Fruit fly (Drosophila melanogaster) whole organism, embryonic: Measurements from ENCODE around the gene stet.

Source experiments
- Awh ChIP-seq: fragments of 200-800 bp; sonication (Bioruptor generic); IDR thresholded peaks from 2 replicates; pipeline ENCODE4, ENCODE4 v1.3.6; 2022; ENCODE audit warnings: missing biosample characterization, missing genetic modification characterization
- CG10209 ChIP-seq: fragments of 200-800 bp; sonication (Bioruptor generic); optimal IDR thresholded peaks from 3 replicates; lab custom pipeline; 2017; ENCODE audit warnings: missing biosample characterization, mild to moderate bottlenecking, missing genetic modification characterization, missing genetic modification reagents
- CG10979 ChIP-seq: fragments of 200-800 bp; sonication (Bioruptor generic); optimal IDR thresholded peaks from 2 replicates; lab custom pipeline; 2018; ENCODE audit warnings: missing biosample characterization, mild to moderate bottlenecking, missing genetic modification characterization, moderate library complexity
- CG11695 ChIP-seq: fragments of 200-800 bp; sonication (Bioruptor generic); IDR thresholded peaks from 3 replicates; pipeline ENCODE4 v1.3.6; 2022; ENCODE audit warnings: missing biosample characterization, missing genetic modification characterization
- CG15696 ChIP-seq: fragments of 200-800 bp; sonication (Bioruptor generic); optimal IDR thresholded peaks from 2 replicates; lab custom pipeline; 2019; ENCODE audit warnings: missing biosample characterization, mild to moderate bottlenecking, missing genetic modification characterization, moderate library complexity
- CG1647 ChIP-seq: fragments of 200-800 bp; sonication (Bioruptor generic); optimal IDR thresholded peaks from 3 replicates; lab custom pipeline; 2016; ENCODE audit warnings: missing biosample characterization, missing genetic modification characterization
- CG17361 ChIP-seq: fragments of 200-800 bp; sonication (Bioruptor generic); IDR thresholded peaks from 3 replicates; pipeline ENCODE4 v1.3.6; 2022; ENCODE audit warnings: missing biosample characterization, missing genetic modification characterization
- CG2129 ChIP-seq: fragments of 200-800 bp; sonication (Bioruptor generic); IDR thresholded peaks from 2 replicates; pipeline ENCODE4 v1.3.6; 2022; ENCODE audit warnings: missing biosample characterization, missing genetic modification characterization; ENCODE audit not compliant: partially characterized antibody
- CG2678 ChIP-seq: fragments of 200-800 bp; sonication (Bioruptor generic); optimal IDR thresholded peaks from 3 replicates; lab custom pipeline; 2019; ENCODE audit warnings: missing biosample characterization, mild to moderate bottlenecking, missing genetic modification characterization, moderate library complexity
- CG31441 ChIP-seq: fragments of 200-800 bp; sonication (Bioruptor generic); IDR thresholded peaks from 2 replicates; pipeline ENCODE4 v1.3.6; 2022; ENCODE audit warnings: missing biosample characterization, missing genetic modification characterization
- CG32532 ChIP-seq: fragments of 200-800 bp; sonication (Bioruptor generic); IDR thresholded peaks from 2 replicates; pipeline ENCODE4 v1.3.6; 2022; ENCODE audit warnings: missing biosample characterization, missing genetic modification characterization
- CG4360 ChIP-seq: fragments of 200-800 bp; sonication (Bioruptor generic); IDR thresholded peaks from 2 replicates; pipeline ENCODE4 v1.3.6; 2022; ENCODE audit warnings: missing biosample characterization, missing genetic modification characterization
- CG6765 ChIP-seq: fragments of 200-800 bp; sonication (Bioruptor generic); optimal IDR thresholded peaks from 3 replicates; lab custom pipeline; 2017; ENCODE audit warnings: missing biosample characterization, mild to moderate bottlenecking, missing genetic modification characterization
- CG7372 ChIP-seq: fragments of 200-800 bp; sonication (Bioruptor generic); IDR thresholded peaks from 2 replicates; pipeline ENCODE4 v1.3.6; 2022; ENCODE audit warnings: missing biosample characterization, missing genetic modification characterization
- CG7556 ChIP-seq: fragments of 200-800 bp; sonication (Bioruptor generic); optimal IDR thresholded peaks from 2 replicates; lab custom pipeline; 2017; ENCODE audit warnings: missing biosample characterization, mild to moderate bottlenecking, missing genetic modification characterization
- CG7839 ChIP-seq: fragments of 200-800 bp; sonication (Bioruptor generic); optimal IDR thresholded peaks from 3 replicates; lab custom pipeline; 2018; ENCODE audit warnings: missing biosample characterization, mild to moderate bottlenecking, missing genetic modification characterization, moderate library complexity
- CG8944 ChIP-seq: fragments of 200-800 bp; sonication (Bioruptor generic); optimal IDR thresholded peaks from 3 replicates; lab custom pipeline; 2016; ENCODE audit warnings: missing biosample characterization, missing genetic modification characterization
- CG9437 ChIP-seq: fragments of 200-800 bp; sonication (Bioruptor generic); optimal IDR thresholded peaks from 2 replicates; lab custom pipeline; 2018; ENCODE audit warnings: missing biosample characterization, mild to moderate bottlenecking, missing genetic modification characterization
- Chrac-16 ChIP-seq: fragments of 200-800 bp; sonication (Bioruptor generic); optimal IDR thresholded peaks from 3 replicates; lab custom pipeline; 2016; ENCODE audit warnings: missing biosample characterization, missing genetic modification characterization
- CkIIα-i1 ChIP-seq: fragments of 200-800 bp; sonication (Bioruptor generic); IDR thresholded peaks from 2 replicates; pipeline ENCODE4 v1.3.6; 2022; ENCODE audit warnings: missing biosample characterization, missing genetic modification characterization
- CoRest ChIP-seq: fragments of 200-800 bp; sonication (Bioruptor generic); optimal IDR thresholded peaks from 3 replicates; lab custom pipeline; 2018; ENCODE audit warnings: missing biosample characterization, mild to moderate bottlenecking, missing genetic modification characterization, moderate library complexity
- Doc3 ChIP-seq: fragments of 200-800 bp; sonication (Bioruptor generic); IDR thresholded peaks from 3 replicates; pipeline ENCODE4 v1.3.6; 2022; ENCODE audit warnings: missing biosample characterization, missing genetic modification characterization; ENCODE audit not compliant: partially characterized antibody
- Nf-YA ChIP-seq: fragments of 200-800 bp; sonication (Bioruptor generic); IDR thresholded peaks from 2 replicates; pipeline ENCODE4 v1.3.6; 2022; ENCODE audit warnings: missing biosample characterization, missing genetic modification characterization
- Oli ChIP-seq: fragments of 200-800 bp; sonication (Bioruptor generic); optimal IDR thresholded peaks from 2 replicates; lab custom pipeline; 2018; ENCODE audit warnings: missing biosample characterization, mild to moderate bottlenecking, missing genetic modification characterization, moderate library complexity
- Scr ChIP-seq: fragments of 200-800 bp; sonication (Bioruptor generic); IDR thresholded peaks from 2 replicates; pipeline ENCODE4 v1.3.6; 2022; ENCODE audit warnings: missing biosample characterization, missing genetic modification characterization; ENCODE audit not compliant: partially characterized antibody
- Ssrp ChIP-seq: fragments of 200-800 bp; sonication (Bioruptor generic); optimal IDR thresholded peaks from 2 replicates; lab custom pipeline; 2018; ENCODE audit warnings: missing biosample characterization, mild to moderate bottlenecking, missing genetic modification characterization, moderate library complexity
- YL-1 ChIP-seq: fragments of 200-800 bp; sonication (Bioruptor generic); optimal IDR thresholded peaks from 3 replicates; lab custom pipeline; 2017; ENCODE audit warnings: missing biosample characterization, mild to moderate bottlenecking, missing genetic modification characterization
- ara ChIP-seq: fragments of 200-800 bp; sonication (Bioruptor generic); IDR thresholded peaks from 2 replicates; pipeline ENCODE4 v1.3.6; 2022; ENCODE audit warnings: missing biosample characterization, missing genetic modification characterization
- bab2 ChIP-seq: fragments of 200-800 bp; sonication (Bioruptor generic); optimal IDR thresholded peaks from 2 replicates; lab custom pipeline; 2016; ENCODE audit warnings: missing biosample characterization, missing genetic modification characterization
- bsh ChIP-seq, 2 experiments: fragments of 200-800 bp; sonication (Bioruptor generic); optimal IDR thresholded peaks; 2 replicates each; lab custom pipeline; 2017 to 2018; ENCODE audit warnings: mild to moderate bottlenecking in 2 of 2, missing biosample characterization in 2 of 2, missing genetic modification characterization in 2 of 2, moderate library complexity in 1 of 2
- dmrt11E ChIP-seq: fragments of 200-800 bp; sonication (Bioruptor generic); optimal IDR thresholded peaks from 3 replicates; lab custom pipeline; 2018; ENCODE audit warnings: missing biosample characterization, mild to moderate bottlenecking, missing genetic modification characterization, moderate library complexity
- esg ChIP-seq: fragments of 200-800 bp; sonication (Bioruptor generic); conservative IDR thresholded peaks from 2 replicates; pipeline ENCODE4 v1.3.6; 2022; ENCODE audit warnings: missing biosample characterization, missing genetic modification characterization
- kni ChIP-seq: fragments of 200-800 bp; sonication (Bioruptor generic); optimal IDR thresholded peaks from 3 replicates; lab custom pipeline; 2017; ENCODE audit warnings: mild to moderate bottlenecking, missing biosample characterization, missing genetic modification reagents, missing genetic modification characterization
- mirr ChIP-seq: fragments of 200-800 bp; sonication (Bioruptor generic); optimal IDR thresholded peaks from 3 replicates; lab custom pipeline; 2018; ENCODE audit warnings: missing biosample characterization, mild to moderate bottlenecking, missing genetic modification characterization
- onecut ChIP-seq: fragments of 200-800 bp; sonication (Bioruptor generic); IDR thresholded peaks from 2 replicates; pipeline ENCODE4 v1.3.6; 2022; ENCODE audit warnings: missing biosample characterization, missing genetic modification characterization
- p53 ChIP-seq: fragments of 200-800 bp; sonication (Bioruptor generic); optimal IDR thresholded peaks from 2 replicates; lab custom pipeline; 2016; ENCODE audit warnings: missing biosample characterization, missing genetic modification characterization
- pfk ChIP-seq: fragments of 200-800 bp; sonication (Bioruptor generic); optimal IDR thresholded peaks from 2 replicates; lab custom pipeline; 2018; ENCODE audit warnings: missing biosample characterization, mild to moderate bottlenecking, missing genetic modification characterization, moderate library complexity
- prd ChIP-seq, 3 experiments: fragments of >200 bp in 2 of 3; fragments of 200-800 bp in 1 of 3; sonication (Bioruptor generic) in 1 of 3; optimal IDR thresholded peaks in 2 of 3; IDR thresholded peaks in 1 of 3; 2 replicates in 2 of 3; 3 replicates in 1 of 3; pipeline versions ENCODE4 v1.3.6 to Lab custom; 2017 to 2022; ENCODE audit warnings: missing biosample characterization in 1 of 3, missing genetic modification characterization in 1 of 3
- pzg ChIP-seq: fragments of 200-800 bp; sonication (Bioruptor generic); optimal IDR thresholded peaks from 3 replicates; lab custom pipeline; 2018; ENCODE audit warnings: missing biosample characterization, mild to moderate bottlenecking, missing genetic modification characterization, moderate library complexity
- ro ChIP-seq: fragments of 200-800 bp; sonication (Bioruptor generic); IDR thresholded peaks from 2 replicates; pipeline ENCODE4 v1.3.6; 2022; ENCODE audit warnings: missing biosample characterization, missing genetic modification characterization
- sqz ChIP-seq: fragments of 200-800 bp; sonication (Bioruptor generic); optimal IDR thresholded peaks from 3 replicates; lab custom pipeline; 2018; ENCODE audit warnings: missing biosample characterization, mild to moderate bottlenecking, missing genetic modification characterization
- tap ChIP-seq: fragments of 200-800 bp; optimal IDR thresholded peaks from 3 replicates; lab custom pipeline; 2019; ENCODE audit warnings: missing biosample characterization, mild to moderate bottlenecking, missing genetic modification characterization, moderate library complexity
- ttk ChIP-seq: fragments of 200-800 bp; sonication (Bioruptor generic); IDR thresholded peaks from 2 replicates; pipeline ENCODE4 v2.1.2; 2022; ENCODE audit warnings: missing biosample characterization, missing genetic modification characterization
- vnd ChIP-seq: fragments of 200-800 bp; sonication (Bioruptor generic); IDR thresholded peaks from 3 replicates; pipeline ENCODE4 v1.3.6; 2022; ENCODE audit warnings: missing biosample characterization, missing genetic modification characterization; ENCODE audit not compliant: partially characterized antibody
- vvl ChIP-seq: fragments of 200-800 bp; sonication (Bioruptor generic); IDR thresholded peaks from 2 replicates; pipeline ENCODE4 v1.3.6; 2022; ENCODE audit warnings: missing biosample characterization, missing genetic modification characterization
- z ChIP-seq: fragments of 200-800 bp; sonication (Bioruptor generic); IDR thresholded peaks from 3 replicates; pipeline ENCODE4 v1.3.6; 2022; ENCODE audit warnings: missing biosample characterization, missing genetic modification characterization

stet gene

dm6 chr3L:1464465-1464864, 24.9 kb downstream of the stet start (continued):
- no peak for TF ChIP-seq pzg (GFP tag; lab: Kevin White, UChicago)
- TF ChIP-seq ara (GFP tag; lab: Robert Waterston, UW): 0 out of 2 replicates have a peak, but pooled peaks have one; percentile 19
- TF ChIP-seq CG9437 (GFP tag; lab: Kevin White, UChicago): peak; percentile 9
- peak; percentile 3 for TF ChIP-seq CG10209
- peak; percentile 57 for TF ChIP-seq CG31441
- TF ChIP-seq CG4360 (GFP tag; lab: Robert Waterston, UW): 0 out of 2 replicates have a peak, but pooled peaks have one; percentile 29
- TF ChIP-seq onecut (GFP tag; lab: Robert Waterston, UW): peak; percentile 13; the same call in 1 of the 2 replicates
- TF ChIP-seq CG7556 (GFP tag; lab: Kevin White, UChicago): no peak
- no peak for TF ChIP-seq tap
- no peak for TF ChIP-seq vnd (GFP tag; lab: Robert Waterston, UW)
- no peak for TF ChIP-seq mirr (GFP tag; lab: Kevin White, UChicago)
- no peak for TF ChIP-seq CG2129 (GFP tag; lab: Robert Waterston, UW)
- peak; percentile 45 for TF ChIP-seq Oli (tag; lab: Kevin White, UChicago)
- TF ChIP-seq CG17361 (GFP tag; lab: Robert Waterston, UW): peak; percentile 52; the same call in 2 of the 3 replicates
- TF ChIP-seq z (GFP tag; lab: Robert Waterston, UW): no peak
- TF ChIP-seq esg (GFP tag; lab: Robert Waterston, UW): no peak; the same call in 1 of the 2 replicates
- peak in 1 of 2 experiments; percentile 50 for TF ChIP-seq bsh (GFP tag; optimal IDR thresholded peaks at IDR 0.05; lab: Kevin White, UChicago)
- no peak for TF ChIP-seq Doc3 (GFP tag; lab: Robert Waterston, UW)
- peak; percentile 41 for TF ChIP-seq CG7839 (tag; lab: Kevin White, UChicago)
- TF ChIP-seq Chrac-16 (GFP tag; lab: Kevin White, UChicago): peak; percentile 13
- peak; percentile 35 for TF ChIP-seq sqz
- TF ChIP-seq vvl: no peak
- peak; percentile 3 for TF ChIP-seq CG2678 (tag; lab: Kevin White, UChicago)
- no peak for TF ChIP-seq pfk (GFP tag; lab: Kevin White, UChicago)
- peak; percentile 62 for TF ChIP-seq Ssrp
- no peak for TF ChIP-seq p53 (GFP tag; lab: Kevin White, UChicago)
- no peak for TF ChIP-seq Scr
- TF ChIP-seq CG10979 (tag; lab: Kevin White, UChicago): peak; percentile 54
- TF ChIP-seq dmrt11E (tag; lab: Kevin White, UChicago): peak; percentile 42
- TF ChIP-seq ttk: peak; percentile 44; the same call in 1 of the 2 replicates
- peak; percentile 29; the same call in 1 of the 2 replicates for TF ChIP-seq CkIIα-i1 (GFP tag; lab: Robert Waterston, UW)
- peak; percentile 8 for TF ChIP-seq bab2 (GFP tag; lab: Kevin White, UChicago)
- no peak for TF ChIP-seq ro (GFP tag; lab: Robert Waterston, UW)
- no peak for TF ChIP-seq CG6765 (GFP tag; lab: Kevin White, UChicago)
- peak; percentile 6 for TF ChIP-seq CG1647 (GFP tag; lab: Kevin White, UChicago)
- no peak for TF ChIP-seq YL-1 (GFP tag; lab: Kevin White, UChicago)
- TF ChIP-seq Awh (GFP tag; lab: Robert Waterston, UW): peak; percentile 43; the same call in 1 of the 2 replicates
- no peak for TF ChIP-seq kni (GFP tag; lab: Kevin White, UChicago)
- no peak for TF ChIP-seq CG32532 (GFP tag; lab: Robert Waterston, UW)
- TF ChIP-seq CG11695 (GFP tag; lab: Robert Waterston, UW): 0 out of 3 replicates have a peak, but pooled peaks have one; percentile 29
- peak; percentile 19 for TF ChIP-seq CoRest (tag; lab: Kevin White, UChicago)
- TF ChIP-seq CG15696 (tag; lab: Kevin White, UChicago): no peak
- peak; percentile 16 for TF ChIP-seq CG8944 (GFP tag; lab: Kevin White, UChicago)
- 0 out of 2 replicates have a peak, but pooled peaks have one; percentile 31 for TF ChIP-seq Nf-YA
- TF ChIP-seq CG7372 (GFP tag; lab: Robert Waterston, UW): peak; percentile 32; the same call in 1 of the 2 replicates
- TF ChIP-seq prd (optimal IDR thresholded peaks at IDR 0.05; lab: Kevin White, UChicago): no peak
- TF ChIP-seq prd (GFP tag; IDR thresholded peaks at IDR 0.05; lab: Robert Waterston, UW): peak; percentile 54; the same call in 2 of the 3 replicates
